Fruit fly (Drosophila melanogaster) Kc167 (cell line): ENCODE measurements around the gene CG5021.

Experiments used
- Myc ChIP-seq: fragments of >200 bp; optimal IDR thresholded peaks from 2 replicates; lab custom pipeline; 2017; ENCODE audit warnings: missing external identifiers
- Sin3A ChIP-seq: fragments of >200 bp; optimal IDR thresholded peaks from 2 replicates; lab custom pipeline; 2018; ENCODE audit warnings: missing external identifiers
- h ChIP-seq: fragments of >200 bp; optimal IDR thresholded peaks from 3 replicates; lab custom pipeline; 2018; ENCODE audit warnings: missing external identifiers
- insv ChIP-seq: fragments of >200 bp; optimal IDR thresholded peaks from 3 replicates; lab custom pipeline; 2018; ENCODE audit warnings: missing external identifiers
- psq ChIP-seq: fragments of >200 bp; optimal IDR thresholded peaks from 2 replicates; lab custom pipeline; 2017; ENCODE audit warnings: missing external identifiers
- ttk ChIP-seq: sonication (Bioruptor generic); optimal IDR thresholded peaks from 2 replicates; lab custom pipeline; 2017; ENCODE audit warnings: missing external identifiers

Gene CG5021

dm6 chr3L:8978678-8979413 is 12.2 kb downstream of the CG5021 start:
- no peak for TF ChIP-seq h (lab: Kevin White, UChicago)
- TF ChIP-seq psq, result no peak
- TF ChIP-seq insv (lab: Kevin White, UChicago), result no peak
- TF ChIP-seq ttk (lab: Kevin White, UChicago), result no peak
- TF ChIP-seq Myc (lab: Kevin White, UChicago), result no peak
- no peak for TF ChIP-seq Sin3A (lab: Kevin White, UChicago)

- TF ChIP-seq insv (lab: Kevin White, UChicago), result no peak
- no peak for TF ChIP-seq ttk (lab: Kevin White, UChicago)
- no peak for TF ChIP-seq h (lab: Kevin White, UChicago)
- no peak for TF ChIP-seq Myc (lab: Kevin White, UChicago)
- no peak for TF ChIP-seq psq
- no peak for TF ChIP-seq Sin3A (lab: Kevin White, UChicago)
Measured at dm6 chr3L:8979780-8980179, 13.2 kb downstream of the CG5021 start, which contains the start of gene CG5644. Gene CG5644 (minus strand): TSS chr3L:8979880.

- TF ChIP-seq insv (lab: Kevin White, UChicago) (no peak), psq (no peak), Sin3A (lab: Kevin White, UChicago) (no peak), Myc (lab: Kevin White, UChicago) (no peak), ttk (lab: Kevin White, UChicago) (no peak), h (lab: Kevin White, UChicago) (no peak)
Measured at dm6 chr3L:8981495-8981894, 14.9 kb downstream of the CG5021 start, which contains the start of gene CG13314. Gene CG13314 (plus strand): TSS chr3L:8981795.

- no peak for TF ChIP-seq ttk (lab: Kevin White, UChicago)
- TF ChIP-seq Sin3A (lab: Kevin White, UChicago), result no peak
- no peak for TF ChIP-seq psq
- TF ChIP-seq h (lab: Kevin White, UChicago), result no peak
- TF ChIP-seq insv (lab: Kevin White, UChicago), result no peak
- no peak for TF ChIP-seq Myc (lab: Kevin White, UChicago)
Measured at dm6 chr3L:8982044-8982443, 15.4 kb downstream of the CG5021 start.

dm6 chr3L:8985132-8985847 is 18.7 kb downstream of the CG5021 start:
- no peak for TF ChIP-seq h (lab: Kevin White, UChicago)
- TF ChIP-seq psq, result no peak
- TF ChIP-seq Myc (lab: Kevin White, UChicago), result no peak
- no peak for TF ChIP-seq insv (lab: Kevin White, UChicago)
- no peak for TF ChIP-seq Sin3A (lab: Kevin White, UChicago)
- TF ChIP-seq ttk (lab: Kevin White, UChicago), result no peak

- TF ChIP-seq psq (no peak), insv (lab: Kevin White, UChicago) (no peak), Sin3A (lab: Kevin White, UChicago) (no peak), Myc (lab: Kevin White, UChicago) (no peak), ttk (lab: Kevin White, UChicago) (no peak), h (lab: Kevin White, UChicago) (no peak)
Measured at dm6 chr3L:8985848-8986320, 19.3 kb downstream of the CG5021 start, which contains the start of gene Galk. Gene Galk (minus strand): TSS chr3L:8986091.

dm6 chr3L:8986582-8986981 is 20.0 kb downstream of the CG5021 start, which contains the start of gene CG5068:
Gene CG5068 (plus strand): TSS chr3L:8986710.
- TF ChIP-seq h (lab: Kevin White, UChicago), result no peak
- no peak for TF ChIP-seq Myc (lab: Kevin White, UChicago)

- TF ChIP-seq Myc (lab: Kevin White, UChicago) (no peak), Sin3A (lab: Kevin White, UChicago) (no peak), h (lab: Kevin White, UChicago) (no peak), psq (no peak), ttk (lab: Kevin White, UChicago) (no peak), insv (lab: Kevin White, UChicago) (no peak)
Measured at dm6 chr3L:8990128-8990527, 23.5 kb downstream of the CG5021 start, which contains the start of gene CG5280. Gene CG5280 (minus strand): TSS chr3L:8990228.

- no peak for TF ChIP-seq ttk (lab: Kevin White, UChicago)
- TF ChIP-seq Myc (lab: Kevin White, UChicago), result no peak
- no peak for TF ChIP-seq insv (lab: Kevin White, UChicago)
- TF ChIP-seq h (lab: Kevin White, UChicago), result no peak
- no peak for TF ChIP-seq psq
- TF ChIP-seq Sin3A (lab: Kevin White, UChicago), result no peak
Measured at dm6 chr3L:8996173-8996767, 29.6 kb downstream of the CG5021 start.

dm6 chr3L:8996899-8997685 is 30.5 kb downstream of the CG5021 start:
- TF ChIP-seq Myc (lab: Kevin White, UChicago), result no peak
- TF ChIP-seq psq, result no peak
- TF ChIP-seq ttk (lab: Kevin White, UChicago), result no peak
- TF ChIP-seq insv (lab: Kevin White, UChicago), result no peak
